Worm (Caenorhabditis elegans) whole organism, L3 larva: ENCODE measurements around the gene T07C4.3.

ENCODE experiments used
- R02D3.7 ChIP-seq: fragments of 150-350 bp; optimal IDR thresholded peaks from 2 replicates; lab custom pipeline; 2014; ENCODE audit warnings: missing biosample characterization, missing genetic modification characterization
- aly-2 ChIP-seq: fragments of 150-350 bp; optimal IDR thresholded peaks from 2 replicates; lab custom pipeline; 2014; ENCODE audit warnings: missing biosample characterization, missing genetic modification characterization
- ama-1 ChIP-seq: fragments of 150-350 bp; optimal IDR thresholded peaks from 2 replicates; lab custom pipeline; 2018
- ceh-9 ChIP-seq: sonication (generic microtip); optimal IDR thresholded peaks from 2 replicates; lab custom pipeline; 2018; ENCODE audit warnings: missing biosample characterization, missing genetic modification characterization
- egl-27 ChIP-seq: sonication (generic microtip); optimal IDR thresholded peaks from 4 replicates; lab custom pipeline; 2017; ENCODE audit warnings: missing biosample characterization, missing genetic modification reagents, missing genetic modification characterization
- fkh-10 ChIP-seq: sonication (generic microtip); optimal IDR thresholded peaks from 2 replicates; lab custom pipeline; 2017; ENCODE audit warnings: missing biosample characterization, missing genetic modification reagents, missing genetic modification characterization
- fkh-2 ChIP-seq: fragments of 150-350 bp; optimal IDR thresholded peaks from 2 replicates; lab custom pipeline; 2014; ENCODE audit warnings: missing biosample characterization, missing genetic modification reagents, missing genetic modification characterization
- nhr-12 ChIP-seq: fragments of 150-350 bp; optimal IDR thresholded peaks from 2 replicates; lab custom pipeline; 2014; ENCODE audit warnings: missing biosample characterization, missing genetic modification characterization
- nhr-237 ChIP-seq: fragments of 150-350 bp; optimal IDR thresholded peaks from 2 replicates; lab custom pipeline; 2014; ENCODE audit warnings: missing biosample characterization, missing genetic modification characterization
- nhr-28 ChIP-seq: fragments of 150-350 bp; optimal IDR thresholded peaks from 2 replicates; lab custom pipeline; 2014; ENCODE audit warnings: missing biosample characterization, missing genetic modification characterization
- nhr-76 ChIP-seq: fragments of 150-350 bp; sonication (generic microtip); optimal IDR thresholded peaks from 5 replicates; lab custom pipeline; 2014; ENCODE audit warnings: missing biosample characterization, missing genetic modification characterization
- nhr-77 ChIP-seq: fragments of 150-350 bp; optimal IDR thresholded peaks from 2 replicates; lab custom pipeline; 2014; ENCODE audit warnings: missing biosample characterization, missing genetic modification characterization
- pqm-1 ChIP-seq: fragments of 150-350 bp; optimal IDR thresholded peaks from 2 replicates; lab custom pipeline; 2017; ENCODE audit warnings: missing biosample characterization, missing genetic modification characterization, inconsistent platforms
- snpc-4 ChIP-seq: fragments of 150-350 bp; optimal IDR thresholded peaks from 2 replicates; lab custom pipeline; 2014; ENCODE audit warnings: missing biosample characterization, missing genetic modification characterization

ce11 chrIII:10355382-10355781, 3.4 kb downstream of the T07C4.3 start, which contains the start of gene spp-1:
- TF ChIP-seq R02D3.7 (tag; lab: Kevin White, UChicago) (no peak), ceh-9 (tag; lab: Kevin White, UChicago) (no peak), nhr-77 (no peak), egl-27 (tag; lab: Kevin White, UChicago) (no peak), ama-1 (lab: Kevin White, UChicago) (no peak), nhr-28 (tag; lab: Kevin White, UChicago) (no peak), snpc-4 (tag; lab: Kevin White, UChicago) (no peak), fkh-2 (tag; lab: Kevin White, UChicago) (no peak), nhr-237 (tag; lab: Kevin White, UChicago) (no peak), fkh-10 (GFP tag; lab: Kevin White, UChicago) (no peak), nhr-12 (no peak), nhr-76 (tag; lab: Kevin White, UChicago) (no peak), pqm-1 (tag; lab: Kevin White, UChicago) (peak; percentile 87), aly-2 (tag; lab: Kevin White, UChicago) (no peak)
